Worm (Caenorhabditis elegans): ENCODE measurements around the gene nspg-5.

DNA sequence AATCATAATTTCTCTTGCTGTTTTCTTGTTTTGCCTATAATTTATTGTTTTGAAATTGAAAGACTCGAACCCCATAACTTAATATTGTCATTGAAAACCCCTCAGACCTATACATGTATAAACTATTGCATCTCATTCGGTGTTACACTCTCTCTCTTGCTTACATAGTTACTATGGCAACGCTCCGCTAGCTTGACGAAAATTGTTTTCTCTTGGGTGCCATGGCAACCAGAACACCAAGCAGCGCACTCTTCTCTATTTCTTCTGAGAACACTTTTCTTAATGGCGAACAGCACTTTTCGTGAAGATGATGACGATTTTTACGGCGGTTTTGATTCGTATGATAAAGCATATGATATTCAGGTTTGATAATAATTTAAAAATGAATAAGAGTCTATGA is 2.2 kb downstream of the nspg-5 start, which contains the start of gene osm-5:
- no peak for TF ChIP-seq ama-1 (optimal IDR thresholded peaks at IDR 0.05)
- TF ChIP-seq F13C5.2 (tag; optimal IDR thresholded peaks at IDR 0.05) = no peak
- TF ChIP-seq ceh-13 (GFP tag; optimal IDR thresholded peaks at IDR 0.05) = no peak
